Fruit fly (Drosophila melanogaster) whole organism, pupa: ENCODE data around the gene CG15056.

Experiments used
- CG10348 ChIP-seq: fragments of 200-800 bp; sonication (Bioruptor generic); IDR thresholded peaks from 2 replicates; pipeline ENCODE4 v1.3.6; 2022; ENCODE audit warnings: missing biosample characterization, missing genetic modification characterization
- CG12605 ChIP-seq: fragments of 200-800 bp; sonication (Bioruptor generic); IDR thresholded peaks from 2 replicates; pipeline ENCODE4 v1.3.6; 2022; ENCODE audit warnings: missing biosample characterization, missing genetic modification characterization
- CG13204 ChIP-seq: fragments of 200-800 bp; sonication (Bioruptor generic); optimal IDR thresholded peaks from 2 replicates; lab custom pipeline; 2018; ENCODE audit warnings: missing biosample characterization, mild to moderate bottlenecking, missing genetic modification characterization, moderate library complexity
- CG14655 ChIP-seq: fragments of 200-800 bp; sonication (Bioruptor generic); optimal IDR thresholded peaks from 3 replicates; lab custom pipeline; 2017; ENCODE audit warnings: mild to moderate bottlenecking, missing biosample characterization, missing genetic modification reagents, missing genetic modification characterization
- CG15710 ChIP-seq: fragments of 200-800 bp; sonication (Bioruptor generic); optimal IDR thresholded peaks from 2 replicates; lab custom pipeline; 2018; ENCODE audit warnings: missing biosample characterization, mild to moderate bottlenecking, missing genetic modification characterization, moderate library complexity
- CG17806 ChIP-seq: fragments of 200-800 bp; sonication (Bioruptor generic); optimal IDR thresholded peaks from 2 replicates; lab custom pipeline; 2018; ENCODE audit warnings: missing biosample characterization, mild to moderate bottlenecking, missing genetic modification characterization, moderate library complexity
- CG32121 ChIP-seq: fragments of 200-800 bp; sonication (Bioruptor generic); IDR thresholded peaks from 2 replicates; pipeline ENCODE4 v1.3.6; 2022; ENCODE audit warnings: missing biosample characterization, missing genetic modification characterization
- CG4496 ChIP-seq: fragments of 200-800 bp; sonication (Bioruptor generic); IDR thresholded peaks from 3 replicates; pipeline ENCODE4 v1.3.6; 2022; ENCODE audit warnings: missing biosample characterization, missing genetic modification characterization
- CG8159 ChIP-seq: fragments of 200-800 bp; sonication (Bioruptor generic); optimal IDR thresholded peaks from 3 replicates; lab custom pipeline; 2018; ENCODE audit warnings: missing biosample characterization, mild to moderate bottlenecking, missing genetic modification characterization, moderate library complexity
- CG8301 ChIP-seq: fragments of 200-800 bp; sonication (Bioruptor generic); optimal IDR thresholded peaks from 2 replicates; lab custom pipeline; 2018; ENCODE audit warnings: missing biosample characterization, mild to moderate bottlenecking, missing genetic modification characterization
- CG9948 ChIP-seq: fragments of 200-800 bp; sonication (Bioruptor generic); optimal IDR thresholded peaks from 2 replicates; lab custom pipeline; 2018; ENCODE audit warnings: missing biosample characterization, mild to moderate bottlenecking, missing genetic modification characterization, moderate library complexity
- D1 ChIP-seq: fragments of 200-800 bp; sonication (Bioruptor generic); optimal IDR thresholded peaks from 2 replicates; lab custom pipeline; 2018; ENCODE audit warnings: missing biosample characterization, mild to moderate bottlenecking, missing genetic modification characterization, moderate library complexity
- EcR ChIP-seq: fragments of 200-800 bp; sonication (Bioruptor generic); optimal IDR thresholded peaks from 3 replicates; lab custom pipeline; 2019; ENCODE audit warnings: missing biosample characterization, missing genetic modification characterization, mild to moderate bottlenecking, moderate library complexity, missing genetic modification reagents
- Ets98B ChIP-seq: fragments of 200-800 bp; sonication (Bioruptor generic); IDR thresholded peaks from 2 replicates; pipeline ENCODE4 v1.3.6; 2022; ENCODE audit warnings: missing biosample characterization, missing genetic modification characterization
- Pif1A ChIP-seq: fragments of 200-800 bp; sonication (Bioruptor generic); optimal IDR thresholded peaks from 3 replicates; lab custom pipeline; 2016; ENCODE audit warnings: missing biosample characterization, missing genetic modification characterization
- Pif1B ChIP-seq: fragments of 200-800 bp; sonication (Bioruptor generic); optimal IDR thresholded peaks from 3 replicates; lab custom pipeline; 2016; ENCODE audit warnings: missing biosample characterization, missing genetic modification characterization
- Snoo ChIP-seq: fragments of 200-800 bp; sonication (Bioruptor generic); optimal IDR thresholded peaks from 3 replicates; lab custom pipeline; 2017; ENCODE audit warnings: missing biosample characterization, mild to moderate bottlenecking, missing genetic modification characterization, inconsistent platforms
- fd96Ca ChIP-seq: fragments of 200-800 bp; sonication (Bioruptor generic); IDR thresholded peaks from 3 replicates; pipeline ENCODE4 v1.3.6; 2022; ENCODE audit warnings: missing biosample characterization, missing genetic modification characterization
- gl ChIP-seq: fragments of 200-800 bp; sonication (Bioruptor generic); optimal IDR thresholded peaks from 2 replicates; lab custom pipeline; 2018; ENCODE audit warnings: missing biosample characterization, mild to moderate bottlenecking, missing genetic modification characterization
- rn ChIP-seq: fragments of 200-800 bp; sonication (Bioruptor generic); IDR thresholded peaks from 2 replicates; pipeline ENCODE4 v1.3.6; 2022; ENCODE audit warnings: missing biosample characterization, missing genetic modification characterization

The CG15056 gene

dm6 chrX:18437190-18437589 lies 22.0 kb downstream of the CG15056 start, which contains the start of gene CG6290:
Gene CG6290, plus strand, starts transcription at chrX:18437490.
- TF ChIP-seq CG9948 (tag; lab: Kevin White, UChicago), result no peak
- no peak for TF ChIP-seq CG15710 (tag; lab: Kevin White, UChicago)
- no peak for TF ChIP-seq CG13204 (GFP tag; lab: Kevin White, UChicago)
- no peak for TF ChIP-seq D1 (tag; lab: Kevin White, UChicago)
- no peak for TF ChIP-seq rn
- TF ChIP-seq, all 21 proteins: peak for 0

DNA sequence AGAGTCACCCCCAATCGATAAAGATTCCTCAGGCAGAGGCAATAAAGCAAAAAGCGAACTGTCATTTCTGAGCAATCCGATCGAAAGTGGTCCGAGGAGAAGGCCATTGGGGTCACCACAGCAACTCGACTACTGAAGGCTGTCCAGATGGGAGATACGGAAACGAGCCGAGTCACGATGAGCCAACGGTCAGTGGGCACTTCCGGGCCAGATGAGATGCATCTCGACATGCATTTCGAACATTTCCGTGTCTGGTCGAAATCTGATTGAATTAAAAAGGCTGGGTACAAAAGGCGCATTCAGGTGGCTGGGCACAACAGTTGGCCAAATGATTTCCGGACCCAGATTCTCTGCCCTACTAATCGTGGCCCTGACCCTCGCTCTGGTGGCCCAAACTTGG lies 23.4 kb downstream of the CG15056 start, which contains the start of gene CG32551:
Gene CG32551, plus strand, starts transcription at position 301 of the 400 bp plus-strand sequence.
- no peak for TF ChIP-seq CG13204 (GFP tag; lab: Kevin White, UChicago)
- no peak for TF ChIP-seq Snoo
- TF ChIP-seq D1 (tag; lab: Kevin White, UChicago), result no peak
- TF ChIP-seq CG32121 (GFP tag; lab: Robert Waterston, UW), result no peak
- TF ChIP-seq Pif1A (GFP tag; lab: Kevin White, UChicago), result no peak
- no peak for TF ChIP-seq CG4496 (GFP tag; lab: Robert Waterston, UW)
- no peak for TF ChIP-seq gl (tag; lab: Kevin White, UChicago)
- no peak for TF ChIP-seq CG9948 (tag; lab: Kevin White, UChicago)
- TF ChIP-seq, all 21 proteins: peak for 0

DNA sequence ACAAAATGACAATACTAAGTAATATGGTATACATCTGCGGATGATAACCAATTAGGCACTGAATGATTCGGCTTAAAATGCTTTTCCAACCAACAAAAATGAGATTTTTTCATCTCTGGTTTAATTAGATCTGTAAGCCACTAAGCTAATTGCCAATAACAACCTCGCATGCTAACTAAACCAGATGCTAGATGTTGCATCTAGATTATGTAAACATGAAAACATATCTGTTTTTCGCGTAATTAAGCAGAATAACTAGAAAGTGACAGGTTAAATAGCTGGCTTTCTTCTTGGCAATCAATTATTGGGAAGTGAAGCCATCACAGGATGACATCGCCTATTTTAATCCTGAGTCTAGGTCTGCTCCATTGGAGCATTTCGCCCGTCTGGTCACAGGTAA lies 24.2 kb downstream of the CG15056 start, which contains the start of gene CG43841:
Gene CG43841, plus strand, starts transcription at position 301 of the 400 bp plus-strand sequence.
- TF ChIP-seq Pif1B (GFP tag; lab: Kevin White, UChicago), result no peak
- TF ChIP-seq CG17806 (tag; lab: Kevin White, UChicago), result no peak
- no peak for TF ChIP-seq CG10348 (GFP tag; lab: Robert Waterston, UW)
- TF ChIP-seq CG12605 (GFP tag; lab: Robert Waterston, UW), result no peak
- TF ChIP-seq CG13204 (GFP tag; lab: Kevin White, UChicago), result no peak
- no peak for TF ChIP-seq Ets98B (GFP tag; lab: Robert Waterston, UW)
- no peak for TF ChIP-seq CG8301 (tag; lab: Kevin White, UChicago)
- no peak for TF ChIP-seq rn

- TF ChIP-seq Pif1A (GFP tag; lab: Kevin White, UChicago), result no peak
- no peak for TF ChIP-seq CG13204 (GFP tag; lab: Kevin White, UChicago)
- no peak for TF ChIP-seq rn
- no peak for TF ChIP-seq fd96Ca (GFP tag; lab: Robert Waterston, UW)
- TF ChIP-seq CG8159 (tag; lab: Kevin White, UChicago), result no peak
- TF ChIP-seq CG15710 (tag; lab: Kevin White, UChicago), result no peak
- TF ChIP-seq CG17806 (tag; lab: Kevin White, UChicago), result no peak
- no peak for TF ChIP-seq D1 (tag; lab: Kevin White, UChicago)
- TF ChIP-seq CG4496 (GFP tag; lab: Robert Waterston, UW), result no peak
- no peak for TF ChIP-seq Pif1B (GFP tag; lab: Kevin White, UChicago)
- no peak for TF ChIP-seq CG9948 (tag; lab: Kevin White, UChicago)
- TF ChIP-seq CG12605 (GFP tag; lab: Robert Waterston, UW), result no peak
- no peak for TF ChIP-seq CG8301 (tag; lab: Kevin White, UChicago)
- TF ChIP-seq CG10348 (GFP tag; lab: Robert Waterston, UW), result no peak
- no peak for TF ChIP-seq Ets98B (GFP tag; lab: Robert Waterston, UW)
Observed at dm6 chrX:18440481-18440880, 25.3 kb downstream of the CG15056 start, which contains the start of gene CG32548. Gene CG32548, minus strand, starts transcription at chrX:18440581.

DNA sequence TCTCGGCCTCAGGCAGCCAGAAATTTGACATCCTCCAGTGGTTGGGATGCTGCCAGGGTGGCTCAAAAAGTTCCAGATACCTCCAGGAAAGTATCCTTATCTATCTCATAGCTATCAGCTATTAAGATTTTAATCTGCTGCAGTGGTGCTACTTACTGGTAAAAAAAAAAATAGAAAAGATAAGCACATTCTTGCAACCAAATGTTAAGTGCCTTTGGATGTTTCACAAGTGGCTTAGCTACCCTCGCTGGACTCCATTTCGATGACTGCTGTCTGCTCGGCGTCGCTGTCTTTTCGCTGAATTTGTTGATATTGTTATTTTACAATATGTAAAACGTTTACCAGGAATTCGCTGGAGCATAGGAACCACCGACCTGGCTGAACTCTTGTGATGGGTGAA lies 37.5 kb downstream of the CG15056 start:
- TF ChIP-seq CG15710 (tag; lab: Kevin White, UChicago) (no peak), CG13204 (GFP tag; lab: Kevin White, UChicago) (no peak), EcR (no peak), Ets98B (GFP tag; lab: Robert Waterston, UW) (no peak), CG32121 (GFP tag; lab: Robert Waterston, UW) (no peak), CG4496 (GFP tag; lab: Robert Waterston, UW) (no peak), CG9948 (tag; lab: Kevin White, UChicago) (no peak)

DNA sequence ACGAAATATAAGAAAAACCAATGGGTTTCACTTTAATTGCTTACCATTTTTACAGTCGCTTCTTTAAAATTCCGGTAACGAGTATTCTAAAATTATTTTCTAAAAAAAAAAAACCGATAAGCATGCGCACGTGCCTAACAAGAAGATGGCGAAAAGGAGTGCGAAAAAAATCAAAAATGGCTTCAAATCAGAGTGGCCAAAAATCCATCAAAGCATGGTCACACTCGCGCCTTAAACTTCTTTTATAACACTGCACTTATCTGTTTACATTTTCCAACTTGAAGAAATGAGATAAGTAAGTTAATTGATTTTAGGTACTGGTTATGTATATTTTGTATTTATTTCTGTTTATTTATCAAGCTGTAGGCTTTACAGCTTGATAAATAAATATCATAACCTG lies 45.1 kb downstream of the CG15056 start, which contains the start of gene CG43843:
Gene CG43843, minus strand, starts transcription at position 101 of the 400 bp plus-strand sequence.
- TF ChIP-seq CG14655 (GFP tag; lab: Kevin White, UChicago), result no peak
- no peak for TF ChIP-seq Ets98B (GFP tag; lab: Robert Waterston, UW)
- TF ChIP-seq CG17806 (tag; lab: Kevin White, UChicago), result no peak
- no peak for TF ChIP-seq gl (tag; lab: Kevin White, UChicago)
- TF ChIP-seq rn, result no peak
- TF ChIP-seq CG15710 (tag; lab: Kevin White, UChicago), result no peak
- no peak for TF ChIP-seq CG8301 (tag; lab: Kevin White, UChicago)
- no peak for TF ChIP-seq Snoo
- no peak for TF ChIP-seq fd96Ca (GFP tag; lab: Robert Waterston, UW)
- TF ChIP-seq CG32121 (GFP tag; lab: Robert Waterston, UW), result no peak
- TF ChIP-seq CG9948 (tag; lab: Kevin White, UChicago), result no peak
- no peak for TF ChIP-seq CG8159 (tag; lab: Kevin White, UChicago)
- no peak for TF ChIP-seq Pif1B (GFP tag; lab: Kevin White, UChicago)
- no peak for TF ChIP-seq CG10348 (GFP tag; lab: Robert Waterston, UW)
- TF ChIP-seq Pif1A (GFP tag; lab: Kevin White, UChicago), result no peak
